Worm (Caenorhabditis elegans) whole organism, L4 larva: ENCODE measurements around the gene col-102.

Source experiments
- D1046.2 ChIP-seq: fragments of 200-800 bp; sonication (Bioruptor generic); IDR thresholded peaks from 2 replicates; pipeline ENCODE4 v1.3.6; 2022; ENCODE audit warnings: missing genetic modification characterization, missing compliant biosample characterization
- F26F4.8 ChIP-seq: fragments of 200-800 bp; sonication (Bioruptor generic); conservative IDR thresholded peaks from 2 replicates; pipeline ENCODE4 v1.3.6; 2022; ENCODE audit warnings: missing genetic modification characterization, missing compliant biosample characterization
- F49E8.2 ChIP-seq: sonication (generic microtip); optimal IDR thresholded peaks from 2 replicates; lab custom pipeline; 2016; ENCODE audit warnings: missing compliant biosample characterization, mild to moderate bottlenecking, missing genetic modification characterization, borderline replicate concordance
- R02D3.7 ChIP-seq: fragments of 150-350 bp; sonication (generic microtip); optimal IDR thresholded peaks from 3 replicates; lab custom pipeline; 2014; ENCODE audit warnings: missing biosample characterization, missing genetic modification characterization
- T20F7.1 ChIP-seq: fragments of 200-800 bp; sonication (Bioruptor generic); optimal IDR thresholded peaks from 2 replicates; lab custom pipeline; 2018; ENCODE audit warnings: mild to moderate bottlenecking, missing genetic modification characterization, missing compliant biosample characterization
- Y105C5A.15 ChIP-seq: fragments of 200-800 bp; sonication (Bioruptor generic); IDR thresholded peaks from 2 replicates; pipeline ENCODE4 v1.3.6; 2022; ENCODE audit warnings: missing genetic modification characterization, missing compliant biosample characterization
- Y75B8A.6 ChIP-seq: fragments of 200-800 bp; sonication (Bioruptor generic); IDR thresholded peaks from 2 replicates; pipeline ENCODE4 v1.3.6; 2022; ENCODE audit warnings: missing genetic modification reagents, missing genetic modification characterization, missing compliant biosample characterization
- aha-1 ChIP-seq: fragments of 150-350 bp; peaks from one replicate; lab custom pipeline; 2014; ENCODE audit warnings: missing biosample characterization, missing genetic modification characterization
- arid-1 ChIP-seq: fragments of 200-800 bp; sonication (Bioruptor generic); conservative IDR thresholded peaks from 2 replicates; pipeline ENCODE4 v1.3.6; 2022; ENCODE audit warnings: missing genetic modification reagents, missing genetic modification characterization, missing compliant biosample characterization
- attf-4 ChIP-seq: sonication (generic microtip); optimal IDR thresholded peaks from 3 replicates; lab custom pipeline; 2017; ENCODE audit warnings: missing biosample characterization, missing genetic modification characterization
- ceh-82 ChIP-seq: sonication (generic microtip); optimal IDR thresholded peaks from 2 replicates; lab custom pipeline; 2017; ENCODE audit warnings: missing biosample characterization, missing genetic modification characterization
- ces-1 ChIP-seq: fragments of 150-350 bp; sonication (generic microtip); optimal IDR thresholded peaks from 4 replicates; lab custom pipeline; 2014; ENCODE audit warnings: missing biosample characterization, missing genetic modification reagents, missing genetic modification characterization
- cey-2 ChIP-seq: sonication (generic microtip); optimal IDR thresholded peaks from 3 replicates; lab custom pipeline; 2017; ENCODE audit warnings: missing genetic modification characterization, mild to moderate bottlenecking, missing compliant biosample characterization, antibody characterized with exemption, borderline replicate concordance; ENCODE audit not compliant: insufficient read depth
- daf-12 ChIP-seq: fragments of 150-350 bp; optimal IDR thresholded peaks from 2 replicates; lab custom pipeline; 2014; ENCODE audit warnings: missing biosample characterization, missing genetic modification reagents, missing genetic modification characterization
- daf-16 ChIP-seq, 3 experiments: sonication (generic microtip); optimal IDR thresholded peaks; 2 replicates each; lab custom pipeline; 2016 to 2017; ENCODE audit warnings: missing genetic modification characterization in 3 of 3, missing genetic modification reagents in 3 of 3, mild to moderate bottlenecking in 2 of 3, missing compliant biosample characterization in 2 of 3, missing biosample characterization in 1 of 3, moderate library complexity in 1 of 3
- daf-8 ChIP-seq: fragments of 200-800 bp; sonication (Bioruptor generic); IDR thresholded peaks from 2 replicates; pipeline ENCODE4 v1.3.6; 2022; ENCODE audit warnings: missing genetic modification characterization, missing compliant biosample characterization
- dmd-6 ChIP-seq: fragments of 200-800 bp; sonication (Bioruptor generic); IDR thresholded peaks from 2 replicates; pipeline ENCODE4 v1.3.6; 2022; ENCODE audit warnings: missing genetic modification reagents, missing genetic modification characterization, missing compliant biosample characterization
- hlh-11 ChIP-seq: fragments of 200-800 bp; sonication (Bioruptor generic); optimal IDR thresholded peaks from 2 replicates; lab custom pipeline; 2018; ENCODE audit warnings: mild to moderate bottlenecking, missing genetic modification characterization, missing compliant biosample characterization
- hlh-30 ChIP-seq: sonication (generic microtip); optimal IDR thresholded peaks from 2 replicates; lab custom pipeline; 2017; ENCODE audit warnings: antibody characterized with exemption, mild to moderate bottlenecking, missing genetic modification characterization, missing compliant biosample characterization; ENCODE audit not compliant: insufficient read depth
- hmg-1.1 ChIP-seq: fragments of 200-800 bp; sonication (Bioruptor generic); IDR thresholded peaks from 2 replicates; pipeline ENCODE4 v1.3.6; 2022; ENCODE audit warnings: missing genetic modification reagents, missing genetic modification characterization, missing compliant biosample characterization
- madf-5 ChIP-seq, 2 experiments: fragments of 200-800 bp; sonication (Bioruptor generic); IDR thresholded peaks; 2 replicates each; pipeline ENCODE4 v1.3.6; 2022; ENCODE audit warnings: missing compliant biosample characterization in 2 of 2, missing genetic modification characterization in 2 of 2
- madf-9 ChIP-seq: fragments of 200-800 bp; sonication (Bioruptor generic); conservative IDR thresholded peaks from 2 replicates; pipeline ENCODE4 v1.3.6; 2022; ENCODE audit warnings: missing genetic modification reagents, missing genetic modification characterization, missing compliant biosample characterization
- mdl-1 ChIP-seq, 2 experiments: fragments of 150-350 bp in 1 of 2; sonication (generic microtip) in 1 of 2; optimal IDR thresholded peaks; 2 replicates each; lab custom pipeline; 2014 to 2017; ENCODE audit warnings: missing biosample characterization in 2 of 2, missing genetic modification characterization in 2 of 2
- mxl-3 ChIP-seq: fragments of 200-800 bp; sonication (Bioruptor generic); optimal IDR thresholded peaks from 2 replicates; lab custom pipeline; 2018; ENCODE audit warnings: mild to moderate bottlenecking, missing genetic modification characterization, missing compliant biosample characterization
- nhr-237 ChIP-seq: sonication (generic microtip); optimal IDR thresholded peaks from 2 replicates; lab custom pipeline; 2017; ENCODE audit warnings: missing biosample characterization, missing genetic modification characterization
- nhr-28 ChIP-seq: fragments of 150-350 bp; optimal IDR thresholded peaks from 2 replicates; lab custom pipeline; 2014; ENCODE audit warnings: missing biosample characterization, missing genetic modification characterization
- nhr-41 ChIP-seq: fragments of 200-800 bp; sonication (Bioruptor generic); IDR thresholded peaks from 2 replicates; pipeline ENCODE4 v1.3.6; 2022; ENCODE audit warnings: missing genetic modification reagents, missing genetic modification characterization, missing compliant biosample characterization
- nhr-48 ChIP-seq: sonication (generic microtip); optimal IDR thresholded peaks from 2 replicates; lab custom pipeline; 2016; ENCODE audit warnings: mild to moderate bottlenecking, missing genetic modification characterization, missing compliant biosample characterization
- nhr-6 ChIP-seq: fragments of 150-350 bp; optimal IDR thresholded peaks from 2 replicates; lab custom pipeline; 2014; ENCODE audit warnings: missing biosample characterization, missing genetic modification characterization
- nhr-76 ChIP-seq: fragments of 150-350 bp; optimal IDR thresholded peaks from 2 replicates; lab custom pipeline; 2014; ENCODE audit warnings: missing biosample characterization, missing genetic modification characterization
- pha-4 ChIP-seq, 2 experiments: fragments of 150-350 bp in 1 of 2; fragments of 200-800 bp in 1 of 2; sonication (Bioruptor generic) in 1 of 2; IDR thresholded peaks in 1 of 2; optimal IDR thresholded peaks in 1 of 2; 2 replicates each; pipeline versions ENCODE4 v1.3.6 to Lab custom; 2014 to 2022; ENCODE audit warnings: missing genetic modification characterization in 2 of 2, missing genetic modification reagents in 2 of 2, missing biosample characterization in 1 of 2, missing compliant biosample characterization in 1 of 2
- spr-1 ChIP-seq: sonication (generic microtip); optimal IDR thresholded peaks from 2 replicates; lab custom pipeline; 2016; ENCODE audit warnings: mild to moderate bottlenecking, missing genetic modification characterization, missing compliant biosample characterization
- tag-97 ChIP-seq: fragments of 200-800 bp; sonication (Bioruptor generic); IDR thresholded peaks from 2 replicates; pipeline ENCODE4 v1.3.6; 2022; ENCODE audit warnings: missing genetic modification characterization, missing compliant biosample characterization
- unc-130 ChIP-seq: sonication (generic microtip); optimal IDR thresholded peaks from 2 replicates; lab custom pipeline; 2016; ENCODE audit warnings: missing genetic modification reagents, missing genetic modification characterization, missing compliant biosample characterization
- unc-62 ChIP-seq, 3 experiments: fragments of 150-350 bp in 1 of 3; sonication (generic microtip); optimal IDR thresholded peaks in 2 of 3; peaks in 1 of 3; 1 replicate in 1 of 3; 2 replicates in 2 of 3; lab custom pipeline; 2014 to 2017; ENCODE audit warnings: missing biosample characterization in 3 of 3, missing genetic modification characterization in 3 of 3, missing genetic modification reagents in 3 of 3, missing genotype in 1 of 3
- vab-7 ChIP-seq: fragments of 200-800 bp; sonication (Bioruptor generic); IDR thresholded peaks from 2 replicates; pipeline ENCODE4 v1.3.6; 2022; ENCODE audit warnings: missing genetic modification reagents, missing genetic modification characterization, missing compliant biosample characterization
- zfp-2 ChIP-seq: sonication (generic microtip); optimal IDR thresholded peaks from 2 replicates; lab custom pipeline; 2016; ENCODE audit warnings: mild to moderate bottlenecking, missing genetic modification characterization, missing compliant biosample characterization
- zfp-3 ChIP-seq: fragments of 200-800 bp; sonication (Bioruptor generic); conservative IDR thresholded peaks from 2 replicates; pipeline ENCODE4 v1.3.6; 2022; ENCODE audit warnings: missing genetic modification reagents, missing genetic modification characterization, missing compliant biosample characterization
- zip-2 ChIP-seq: fragments of 150-350 bp; optimal IDR thresholded peaks from 2 replicates; lab custom pipeline; 2014; ENCODE audit warnings: missing biosample characterization, missing genetic modification characterization

The col-102 gene

ce11 chrIV:630598-630997 lies 26.4 kb downstream of the col-102 start:
- TF ChIP-seq D1046.2 (no peak), unc-62 (GFP tag; optimal IDR thresholded peaks at IDR 0.05 in 1 of 2; lab: Kevin White, UChicago) (peak in 1 of 2 experiments; percentile 46), unc-62 (tag; optimal IDR thresholded peaks at IDR 0.05; lab: Kevin White, UChicago) (no peak), madf-5 (GFP tag; IDR thresholded peaks at IDR 0.05; lab: Robert Waterston, UW) (no peak), Y75B8A.6 (GFP tag; lab: Robert Waterston, UW) (no peak), aha-1 (tag; lab: Kevin White, UChicago) (peak; percentile 95), daf-8 (GFP tag; lab: Robert Waterston, UW) (no peak), Y105C5A.15 (GFP tag; lab: Robert Waterston, UW) (no peak), nhr-6 (tag; lab: Kevin White, UChicago) (no peak)

- TF ChIP-seq D1046.2: 0 out of 2 replicates have a peak, but pooled peaks have one; percentile 23
- no peak for TF ChIP-seq cey-2 (tag; lab: Kevin White, UChicago)
- TF ChIP-seq nhr-237: no peak
- TF ChIP-seq daf-12 (tag; lab: Kevin White, UChicago): no peak
- TF ChIP-seq F49E8.2 (tag; lab: Kevin White, UChicago): no peak
- 0 out of 2 replicates have a peak, but pooled peaks have one; percentile 13 for TF ChIP-seq madf-9 (GFP tag; lab: Robert Waterston, UW)
- no peak for TF ChIP-seq daf-8 (GFP tag; lab: Robert Waterston, UW)
- TF ChIP-seq dmd-6 (GFP tag; lab: Robert Waterston, UW): peak; percentile 74
- TF ChIP-seq hlh-11: peak; percentile 20
- no peak for TF ChIP-seq spr-1
- TF ChIP-seq daf-16 (GFP tag; optimal IDR thresholded peaks at IDR 0.05; lab: Kevin White, UChicago): no peak
- TF ChIP-seq daf-16 (tag; optimal IDR thresholded peaks at IDR 0.05; lab: Kevin White, UChicago): peak; percentile 42
- TF ChIP-seq unc-130 (GFP tag; lab: Kevin White, UChicago): no peak
- TF ChIP-seq mdl-1 (tag; optimal IDR thresholded peaks at IDR 0.05; lab: Kevin White, UChicago): no peak
- TF ChIP-seq nhr-41 (GFP tag; lab: Robert Waterston, UW): no peak
Observed at ce11 chrIV:631869-632268, 27.6 kb downstream of the col-102 start.

DNA sequence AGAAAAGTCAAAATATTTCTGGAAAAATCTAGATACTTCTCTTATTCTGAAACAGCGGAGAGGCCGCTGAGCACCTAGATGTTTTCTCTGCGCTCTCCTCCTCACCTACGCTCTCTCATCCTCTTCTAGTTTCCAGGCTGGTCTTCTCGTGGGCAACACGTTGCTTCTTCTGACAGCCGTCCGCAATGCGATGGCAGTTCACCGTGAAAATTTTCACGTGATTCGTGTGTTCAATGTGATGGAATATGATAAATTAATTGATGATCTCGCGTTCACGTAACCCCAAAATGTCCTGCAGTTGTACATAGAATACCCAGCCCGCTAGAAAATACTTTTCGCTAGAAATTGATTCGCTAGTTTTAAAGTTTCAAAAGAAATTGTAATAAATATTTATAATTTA lies 29.3 kb downstream of the col-102 start:
- TF ChIP-seq zfp-3 (no peak), mxl-3 (peak; percentile 70), nhr-48 (tag; lab: Kevin White, UChicago) (peak; percentile 60), dmd-6 (GFP tag; lab: Robert Waterston, UW) (peak; percentile 36; the same call in 1 of the 2 replicates), hlh-30 (peak; percentile 65), ceh-82 (no peak)

DNA sequence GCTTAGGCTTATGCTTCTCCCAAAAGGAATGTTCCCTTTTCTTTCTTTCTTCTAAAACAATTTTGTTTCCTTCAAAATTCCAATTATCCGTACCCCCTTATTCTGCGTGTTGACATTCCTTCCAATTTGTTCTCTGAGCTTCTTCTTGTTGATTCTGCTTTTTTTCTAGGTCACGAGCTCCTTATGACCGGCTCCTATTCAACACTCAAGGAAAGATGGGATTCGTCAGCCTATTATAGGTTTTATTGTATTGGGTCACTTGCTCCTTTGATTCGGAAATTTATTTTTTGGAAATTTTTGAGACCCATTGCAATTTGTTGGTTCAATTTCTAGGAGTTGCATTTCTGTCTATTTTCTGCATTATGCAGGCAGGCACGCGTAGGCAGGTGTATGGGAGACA lies 34.9 kb downstream of the col-102 start:
- TF ChIP-seq hlh-11 (no peak), hmg-1.1 (no peak), aha-1 (tag; lab: Kevin White, UChicago) (peak; percentile 72), unc-62 (GFP tag; optimal IDR thresholded peaks at IDR 0.05 in 1 of 2; lab: Kevin White, UChicago) (peak in 1 of 2 experiments; percentile 42), unc-62 (tag; optimal IDR thresholded peaks at IDR 0.05; lab: Kevin White, UChicago) (no peak)

- TF ChIP-seq ces-1 (GFP tag; lab: Kevin White, UChicago) (no peak), tag-97 (no peak), F26F4.8 (GFP tag; lab: Robert Waterston, UW) (no peak), T20F7.1 (GFP tag; lab: Kevin White, UChicago) (no peak), daf-12 (tag; lab: Kevin White, UChicago) (no peak), pha-4 (GFP tag; IDR thresholded peaks at IDR 0.05; lab: Robert Waterston, UW) (no peak), pha-4 (tag; optimal IDR thresholded peaks at IDR 0.05; lab: Kevin White, UChicago) (no peak), nhr-76 (tag; lab: Kevin White, UChicago) (no peak), nhr-6 (tag; lab: Kevin White, UChicago) (no peak), arid-1 (GFP tag; lab: Robert Waterston, UW) (no peak), vab-7 (GFP tag; lab: Robert Waterston, UW) (no peak), attf-4 (no peak), zip-2 (tag; lab: Kevin White, UChicago) (no peak), daf-8 (GFP tag; lab: Robert Waterston, UW) (no peak), hlh-11 (no peak), zfp-2 (tag; lab: Kevin White, UChicago) (no peak), madf-5 (GFP tag; IDR thresholded peaks at IDR 0.05; lab: Robert Waterston, UW) (no peak), nhr-28 (tag; lab: Kevin White, UChicago) (no peak), Y105C5A.15 (GFP tag; lab: Robert Waterston, UW) (no peak), R02D3.7 (tag; lab: Kevin White, UChicago) (no peak), hlh-30 (no peak)
Observed at ce11 chrIV:643481-643880, 39.2 kb downstream of the col-102 start.
